Worm (Caenorhabditis elegans) whole organism, L3 larva: ENCODE results near the gene har-1.
A peak's percentile ranks its signal among the peaks of the same experiment; 100 is the strongest.

Experiments
- R02D3.7 ChIP-seq: fragments of 150-350 bp; optimal IDR thresholded peaks from 2 replicates; lab custom pipeline; 2014; ENCODE audit warnings: missing biosample characterization, missing genetic modification characterization
- ZK546.5 ChIP-seq: sonication (generic microtip); optimal IDR thresholded peaks from 2 replicates; lab custom pipeline; 2017; ENCODE audit warnings: missing biosample characterization, missing genetic modification characterization
- ama-1 ChIP-seq: fragments of 150-350 bp; optimal IDR thresholded peaks from 2 replicates; lab custom pipeline; 2018
- ceh-16 ChIP-seq: sonication (generic microtip); optimal IDR thresholded peaks from 2 replicates; lab custom pipeline; 2017; ENCODE audit warnings: missing biosample characterization, missing genetic modification characterization
- ceh-28 ChIP-seq: fragments of 150-350 bp; optimal IDR thresholded peaks from 2 replicates; lab custom pipeline; 2014; ENCODE audit warnings: missing biosample characterization, missing genetic modification reagents, missing genetic modification characterization
- ceh-82 ChIP-seq: fragments of 150-350 bp; optimal IDR thresholded peaks from 2 replicates; lab custom pipeline; 2014; ENCODE audit warnings: missing biosample characterization, missing genetic modification characterization
- ceh-9 ChIP-seq: sonication (generic microtip); optimal IDR thresholded peaks from 2 replicates; lab custom pipeline; 2018; ENCODE audit warnings: missing biosample characterization, missing genetic modification characterization
- daf-12 ChIP-seq: fragments of 150-350 bp; optimal IDR thresholded peaks from 2 replicates; lab custom pipeline; 2014; ENCODE audit warnings: missing biosample characterization, missing genetic modification reagents, missing genetic modification characterization
- egl-27 ChIP-seq: sonication (generic microtip); optimal IDR thresholded peaks from 4 replicates; lab custom pipeline; 2017; ENCODE audit warnings: missing biosample characterization, missing genetic modification reagents, missing genetic modification characterization
- egl-5 ChIP-seq: fragments of 150-350 bp; optimal IDR thresholded peaks from 2 replicates; lab custom pipeline; 2017; ENCODE audit warnings: missing biosample characterization, missing genetic modification reagents, missing genetic modification characterization, inconsistent platforms
- elt-2 ChIP-seq: sonication (generic microtip); optimal IDR thresholded peaks from 2 replicates; lab custom pipeline; 2016; ENCODE audit warnings: missing genetic modification reagents, mild to moderate bottlenecking, missing genetic modification characterization, missing compliant biosample characterization
- elt-3 ChIP-seq, 3 experiments: fragments of 150-350 bp in 1 of 3; sonication (generic microtip) in 2 of 3; optimal IDR thresholded peaks; 2 replicates in 2 of 3; 4 replicates in 1 of 3; lab custom pipeline; 2014 to 2017; ENCODE audit warnings: missing biosample characterization in 3 of 3, missing genetic modification characterization in 3 of 3
- fkh-10 ChIP-seq: sonication (generic microtip); optimal IDR thresholded peaks from 2 replicates; lab custom pipeline; 2017; ENCODE audit warnings: missing biosample characterization, missing genetic modification reagents, missing genetic modification characterization
- fkh-2 ChIP-seq: fragments of 150-350 bp; optimal IDR thresholded peaks from 2 replicates; lab custom pipeline; 2014; ENCODE audit warnings: missing biosample characterization, missing genetic modification reagents, missing genetic modification characterization
- fos-1 ChIP-seq: fragments of 150-350 bp; optimal IDR thresholded peaks from 2 replicates; lab custom pipeline; 2014; ENCODE audit warnings: missing biosample characterization, missing genetic modification characterization
- hmg-11 ChIP-seq: sonication (generic microtip); optimal IDR thresholded peaks from 2 replicates; lab custom pipeline; 2016; ENCODE audit warnings: missing genetic modification characterization, missing compliant biosample characterization
- jun-1 ChIP-seq: fragments of 150-350 bp; optimal IDR thresholded peaks from 2 replicates; lab custom pipeline; 2014; ENCODE audit warnings: missing biosample characterization, missing genetic modification reagents, missing genetic modification characterization
- lin-15B ChIP-seq: fragments of 150-350 bp; optimal IDR thresholded peaks from 2 replicates; lab custom pipeline; 2014; ENCODE audit warnings: missing biosample characterization, missing genetic modification characterization
- lin-39 ChIP-seq: fragments of 150-350 bp; optimal IDR thresholded peaks from 2 replicates; lab custom pipeline; 2018; ENCODE audit warnings: missing biosample characterization, missing genetic modification reagents, missing genetic modification characterization
- lsy-12 ChIP-seq: sonication (generic microtip); optimal IDR thresholded peaks from 2 replicates; lab custom pipeline; 2016; ENCODE audit warnings: mild to moderate bottlenecking, missing genetic modification characterization, missing compliant biosample characterization
- mdl-1 ChIP-seq: fragments of 150-350 bp; optimal IDR thresholded peaks from 2 replicates; lab custom pipeline; 2014; ENCODE audit warnings: missing biosample characterization, missing genetic modification characterization
- mml-1 ChIP-seq: fragments of 150-350 bp; sonication (generic microtip); optimal IDR thresholded peaks from 3 replicates; lab custom pipeline; 2014; ENCODE audit warnings: missing biosample characterization, missing genetic modification characterization
- nfya-1 ChIP-seq: sonication (generic microtip); optimal IDR thresholded peaks from 2 replicates; lab custom pipeline; 2017; ENCODE audit warnings: missing genetic modification characterization, mild to moderate bottlenecking, missing compliant biosample characterization, antibody characterized with exemption, moderate library complexity; ENCODE audit not compliant: insufficient read depth
- nhr-11 ChIP-seq: fragments of 150-350 bp; optimal IDR thresholded peaks from 2 replicates; lab custom pipeline; 2014; ENCODE audit warnings: missing biosample characterization, missing genetic modification characterization
- nhr-12 ChIP-seq: fragments of 150-350 bp; optimal IDR thresholded peaks from 2 replicates; lab custom pipeline; 2014; ENCODE audit warnings: missing biosample characterization, missing genetic modification characterization
- nhr-23 ChIP-seq: fragments of 150-350 bp; optimal IDR thresholded peaks from 2 replicates; lab custom pipeline; 2014; ENCODE audit warnings: missing biosample characterization, missing genetic modification reagents, missing genetic modification characterization
- nhr-25 ChIP-seq: sonication (generic microtip); optimal IDR thresholded peaks from 2 replicates; lab custom pipeline; 2017; ENCODE audit warnings: missing biosample characterization, missing genetic modification characterization
- nhr-28 ChIP-seq: fragments of 150-350 bp; optimal IDR thresholded peaks from 2 replicates; lab custom pipeline; 2014; ENCODE audit warnings: missing biosample characterization, missing genetic modification characterization
- nhr-43 ChIP-seq: sonication (generic microtip); optimal IDR thresholded peaks from 2 replicates; lab custom pipeline; 2016; ENCODE audit warnings: mild to moderate bottlenecking, missing genetic modification characterization, missing compliant biosample characterization; ENCODE audit not compliant: poor library complexity, severe bottlenecking
- nhr-67 ChIP-seq: fragments of 150-350 bp; optimal IDR thresholded peaks from 2 replicates; lab custom pipeline; 2014; ENCODE audit warnings: missing biosample characterization, missing genetic modification characterization
- nhr-76 ChIP-seq: fragments of 150-350 bp; sonication (generic microtip); optimal IDR thresholded peaks from 5 replicates; lab custom pipeline; 2014; ENCODE audit warnings: missing biosample characterization, missing genetic modification characterization
- nhr-77 ChIP-seq: fragments of 150-350 bp; optimal IDR thresholded peaks from 2 replicates; lab custom pipeline; 2014; ENCODE audit warnings: missing biosample characterization, missing genetic modification characterization
- pha-4 ChIP-seq: fragments of 150-350 bp; optimal IDR thresholded peaks from 2 replicates; lab custom pipeline; 2014; ENCODE audit warnings: missing biosample characterization, missing genetic modification reagents, missing genetic modification characterization
- pqm-1 ChIP-seq: fragments of 150-350 bp; optimal IDR thresholded peaks from 2 replicates; lab custom pipeline; 2017; ENCODE audit warnings: missing biosample characterization, missing genetic modification characterization, inconsistent platforms
- sea-2 ChIP-seq: fragments of 150-350 bp; sonication (generic microtip); optimal IDR thresholded peaks from 4 replicates; lab custom pipeline; 2014; ENCODE audit warnings: missing biosample characterization, missing genetic modification reagents, missing genetic modification characterization
- skn-1 ChIP-seq: fragments of 150-350 bp; optimal IDR thresholded peaks from 2 replicates; lab custom pipeline; 2014; ENCODE audit warnings: missing biosample characterization, missing genetic modification characterization
- snpc-4 ChIP-seq: fragments of 150-350 bp; optimal IDR thresholded peaks from 2 replicates; lab custom pipeline; 2014; ENCODE audit warnings: missing biosample characterization, missing genetic modification characterization
- tbx-2 ChIP-seq: sonication (generic microtip); optimal IDR thresholded peaks from 2 replicates; lab custom pipeline; 2016; ENCODE audit warnings: mild to moderate bottlenecking, missing genetic modification characterization, missing compliant biosample characterization
- unc-39 ChIP-seq: sonication (generic microtip); optimal IDR thresholded peaks from 4 replicates; lab custom pipeline; 2017; ENCODE audit warnings: missing biosample characterization, missing genetic modification characterization
- unc-62 ChIP-seq: fragments of 150-350 bp; sonication (generic microtip); optimal IDR thresholded peaks from 4 replicates; lab custom pipeline; 2014; ENCODE audit warnings: missing biosample characterization, missing genetic modification reagents, missing genetic modification characterization
- zag-1 ChIP-seq: fragments of 150-350 bp; optimal IDR thresholded peaks from 2 replicates; lab custom pipeline; 2014; ENCODE audit warnings: missing biosample characterization, missing genetic modification characterization
- ztf-11 ChIP-seq: fragments of 150-350 bp; optimal IDR thresholded peaks from 2 replicates; lab custom pipeline; 2014; ENCODE audit warnings: missing biosample characterization, missing genetic modification characterization
- ztf-4 ChIP-seq: fragments of 150-350 bp; optimal IDR thresholded peaks from 2 replicates; lab custom pipeline; 2014; ENCODE audit warnings: missing biosample characterization, missing genetic modification characterization

The har-1 gene

ce11 chrIII:4187845-4188244, 36.0 kb downstream of the har-1 start, which contains the start of gene R74.2:
TSS of gene R74.2 (plus strand) at chrIII:4188160.
- TF ChIP-seq sea-2 (GFP tag; lab: Kevin White, UChicago), result no peak
- peak in 1 of 3 experiments; percentile 17 for TF ChIP-seq elt-3 (tag; optimal IDR thresholded peaks at IDR 0.05; lab: Kevin White, UChicago)
- TF ChIP-seq nhr-43 (tag; lab: Kevin White, UChicago), result peak; percentile 20
- TF ChIP-seq fkh-10, result no peak
- TF ChIP-seq fos-1, result no peak
- TF ChIP-seq mdl-1, result no peak
- TF ChIP-seq nhr-25 (tag; lab: Kevin White, UChicago), result peak; percentile 71
- TF ChIP-seq lin-15B (tag; lab: Kevin White, UChicago), result no peak
- TF ChIP-seq nfya-1 (tag; lab: Kevin White, UChicago), result peak; percentile 13
- no peak for TF ChIP-seq ZK546.5 (tag; lab: Kevin White, UChicago)
- TF ChIP-seq nhr-12 (tag; lab: Kevin White, UChicago), result no peak

DNA sequence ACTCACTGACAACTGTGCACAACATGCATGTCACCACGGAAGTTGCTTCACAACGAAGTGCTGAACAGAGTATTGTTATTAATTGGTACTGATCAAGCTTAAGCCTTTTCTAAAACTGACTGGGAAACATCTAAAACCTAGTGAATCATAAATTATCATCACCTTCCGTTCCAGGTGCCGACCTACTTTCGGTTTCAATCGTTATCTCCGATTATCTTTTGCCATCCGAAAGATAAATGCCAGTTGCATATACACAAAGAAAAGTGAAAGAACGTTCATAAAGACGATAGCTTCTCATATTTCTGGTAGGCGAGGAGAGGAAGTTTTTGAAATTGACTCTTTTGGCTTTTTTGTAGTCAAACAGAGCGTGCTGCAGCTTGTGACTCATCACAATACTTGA, 37.7 kb downstream of the har-1 start:
- TF ChIP-seq nhr-43 (tag; lab: Kevin White, UChicago), result peak; percentile 10
- peak; percentile 4 for TF ChIP-seq nhr-23 (tag; lab: Kevin White, UChicago)
- TF ChIP-seq sea-2 (GFP tag; lab: Kevin White, UChicago), result no peak
- no peak for TF ChIP-seq lin-15B (tag; lab: Kevin White, UChicago)
- no peak for TF ChIP-seq fos-1

DNA sequence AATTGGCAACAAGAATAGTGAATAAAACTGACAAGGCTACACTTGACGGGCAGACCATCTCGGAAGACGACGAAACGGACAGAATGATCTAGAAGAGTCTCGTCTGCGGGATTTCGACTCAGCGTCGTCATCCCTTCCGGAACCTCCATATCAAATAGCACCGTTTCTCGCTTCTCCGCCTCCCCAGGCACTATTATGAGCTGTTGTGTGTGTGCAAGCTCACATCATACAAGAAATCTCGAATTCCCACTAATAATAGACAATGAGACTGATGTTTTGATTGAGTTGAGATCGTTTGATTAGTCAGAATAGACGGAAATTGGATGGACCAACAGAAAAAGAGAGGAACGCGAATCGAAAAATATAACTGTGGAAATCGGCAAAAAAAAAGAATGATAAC, 38.4 kb downstream of the har-1 start, which contains the start of gene spp-28:
spp-28 (minus strand) TSS at position 101 of the 400 bp plus-strand sequence.
- TF ChIP-seq lin-39, result no peak
- no peak for TF ChIP-seq nhr-76
- TF ChIP-seq ceh-16, result no peak
- TF ChIP-seq nhr-23 (tag; lab: Kevin White, UChicago), result no peak
- no peak for TF ChIP-seq ceh-82
- TF ChIP-seq ZK546.5 (tag; lab: Kevin White, UChicago), result no peak
- no peak for TF ChIP-seq fos-1
- no peak for TF ChIP-seq tbx-2 (tag; lab: Kevin White, UChicago)
- TF ChIP-seq pha-4, result no peak
- no peak for TF ChIP-seq ztf-11 (tag; lab: Kevin White, UChicago)
- TF ChIP-seq daf-12 (tag; lab: Kevin White, UChicago), result no peak
- TF ChIP-seq lsy-12 (tag; lab: Kevin White, UChicago), result no peak
- no peak for TF ChIP-seq mml-1 (tag; lab: Kevin White, UChicago)
- no peak for TF ChIP-seq ama-1
- TF ChIP-seq egl-5, result no peak
- no peak for TF ChIP-seq pqm-1
- TF ChIP-seq nhr-77 (tag; lab: Kevin White, UChicago), result no peak
- no peak for TF ChIP-seq nfya-1 (tag; lab: Kevin White, UChicago)
- no peak for TF ChIP-seq snpc-4 (tag; lab: Kevin White, UChicago)

- TF ChIP-seq skn-1 (no peak), fos-1 (no peak), lsy-12 (tag; lab: Kevin White, UChicago) (no peak), hmg-11 (tag; lab: Kevin White, UChicago) (peak; percentile 43), nhr-11 (no peak), R02D3.7 (tag; lab: Kevin White, UChicago) (no peak), unc-39 (tag; lab: Kevin White, UChicago) (no peak), ztf-4 (tag; lab: Kevin White, UChicago) (no peak), mdl-1 (no peak), fkh-2 (tag; lab: Kevin White, UChicago) (no peak), zag-1 (no peak), elt-2 (tag; lab: Kevin White, UChicago) (no peak), ceh-16 (no peak), nhr-25 (tag; lab: Kevin White, UChicago) (peak; percentile 8), tbx-2 (tag; lab: Kevin White, UChicago) (no peak), elt-3 (tag; optimal IDR thresholded peaks at IDR 0.05; lab: Kevin White, UChicago) (no peak), ceh-9 (tag; lab: Kevin White, UChicago) (no peak), egl-27 (no peak), nhr-43 (tag; lab: Kevin White, UChicago) (no peak), lin-39 (peak; percentile 33), unc-62 (no peak), nfya-1 (tag; lab: Kevin White, UChicago) (peak; percentile 69), nhr-67 (no peak), pqm-1 (peak; percentile 30), ztf-11 (tag; lab: Kevin White, UChicago) (no peak), ZK546.5 (tag; lab: Kevin White, UChicago) (no peak), nhr-76 (no peak), fkh-10 (no peak), nhr-28 (tag; lab: Kevin White, UChicago) (no peak), jun-1 (tag; lab: Kevin White, UChicago) (peak; percentile 56), daf-12 (tag; lab: Kevin White, UChicago) (no peak), lin-15B (tag; lab: Kevin White, UChicago) (peak; percentile 40), ama-1 (no peak), snpc-4 (tag; lab: Kevin White, UChicago) (peak; percentile 9), ceh-28 (tag; lab: Kevin White, UChicago) (peak; percentile 4), mml-1 (tag; lab: Kevin White, UChicago) (no peak), egl-5 (no peak)
Measured at ce11 chrIII:4191091-4191638, 39.3 kb downstream of the har-1 start, which contains the start of gene dnj-16. TSS of gene dnj-16 (plus strand) at chrIII:4191141.
